Worm (Caenorhabditis elegans): ENCODE measurements around the gene msp-10.

ce11 chrIV:9852250-9852649 is 14.8 kb downstream of the msp-10 start, which contains the start of gene ssq-1:
- TF ChIP-seq lin-39 (tag; optimal IDR thresholded peaks at IDR 0.05) (no peak), ceh-28 (tag; optimal IDR thresholded peaks at IDR 0.05) (no peak), nhr-77 (tag; optimal IDR thresholded peaks at IDR 0.05) (no peak), elt-1 (tag; optimal IDR thresholded peaks at IDR 0.05) (no peak), sea-2 (GFP tag; optimal IDR thresholded peaks at IDR 0.05) (no peak), nhr-76 (tag; optimal IDR thresholded peaks at IDR 0.05) (no peak), pha-4 (tag; optimal IDR thresholded peaks at IDR 0.05) (no peak), mdl-1 (tag; optimal IDR thresholded peaks at IDR 0.05) (no peak), nhr-11 (tag; optimal IDR thresholded peaks at IDR 0.05) (no peak), ztf-4 (tag; optimal IDR thresholded peaks at IDR 0.05) (no peak)
